Worm (Caenorhabditis elegans) whole organism, L2 larva: ENCODE measurements around the gene trm-1.

ENCODE experiments used
- R02D3.7 ChIP-seq: fragments of 150-350 bp; optimal IDR thresholded peaks from 2 replicates; lab custom pipeline; 2014; ENCODE audit warnings: missing biosample characterization, missing genetic modification characterization
- ZK546.5 ChIP-seq: sonication (generic microtip); optimal IDR thresholded peaks from 2 replicates; lab custom pipeline; 2017; ENCODE audit warnings: missing biosample characterization, missing genetic modification characterization
- aly-2 ChIP-seq: fragments of 150-350 bp; optimal IDR thresholded peaks from 2 replicates; lab custom pipeline; 2014; ENCODE audit warnings: missing biosample characterization, missing genetic modification characterization
- ama-1 ChIP-seq: fragments of 150-350 bp; optimal IDR thresholded peaks from 2 replicates; lab custom pipeline; 2018; ENCODE audit warnings: inconsistent platforms
- fos-1 ChIP-seq: fragments of 150-350 bp; optimal IDR thresholded peaks from 2 replicates; lab custom pipeline; 2014; ENCODE audit warnings: missing biosample characterization, missing genetic modification characterization
- gmeb-1 ChIP-seq: fragments of 150-350 bp; optimal IDR thresholded peaks from 2 replicates; lab custom pipeline; 2014; ENCODE audit warnings: missing biosample characterization, missing genetic modification characterization
- mdl-1 ChIP-seq, 2 experiments: fragments of 150-350 bp in 1 of 2; sonication (generic microtip) in 1 of 2; optimal IDR thresholded peaks; 2 replicates each; lab custom pipeline; 2017; ENCODE audit warnings: missing biosample characterization in 2 of 2, missing genetic modification characterization in 2 of 2
- nhr-11 ChIP-seq: fragments of 150-350 bp; optimal IDR thresholded peaks from 2 replicates; lab custom pipeline; 2014; ENCODE audit warnings: missing biosample characterization, missing genetic modification characterization
- nhr-12 ChIP-seq: fragments of 150-350 bp; optimal IDR thresholded peaks from 2 replicates; lab custom pipeline; 2014; ENCODE audit warnings: missing biosample characterization, missing genetic modification characterization
- nhr-23 ChIP-seq: fragments of 150-350 bp; optimal IDR thresholded peaks from 2 replicates; lab custom pipeline; 2014; ENCODE audit warnings: missing biosample characterization, missing genetic modification reagents, missing genetic modification characterization
- nhr-25 ChIP-seq: fragments of 150-350 bp; sonication (generic microtip); optimal IDR thresholded peaks from 3 replicates; lab custom pipeline; 2014; ENCODE audit warnings: missing biosample characterization, missing genetic modification characterization
- skn-1 ChIP-seq: sonication (generic microtip); optimal IDR thresholded peaks from 2 replicates; lab custom pipeline; 2017; ENCODE audit warnings: missing biosample characterization, missing genetic modification characterization
- snpc-4 ChIP-seq: fragments of 150-350 bp; optimal IDR thresholded peaks from 2 replicates; lab custom pipeline; 2014; ENCODE audit warnings: missing biosample characterization, missing genetic modification characterization
- unc-62 ChIP-seq: fragments of 150-350 bp; optimal IDR thresholded peaks from 2 replicates; lab custom pipeline; 2014; ENCODE audit warnings: missing biosample characterization, missing genetic modification reagents, missing genetic modification characterization

DNA sequence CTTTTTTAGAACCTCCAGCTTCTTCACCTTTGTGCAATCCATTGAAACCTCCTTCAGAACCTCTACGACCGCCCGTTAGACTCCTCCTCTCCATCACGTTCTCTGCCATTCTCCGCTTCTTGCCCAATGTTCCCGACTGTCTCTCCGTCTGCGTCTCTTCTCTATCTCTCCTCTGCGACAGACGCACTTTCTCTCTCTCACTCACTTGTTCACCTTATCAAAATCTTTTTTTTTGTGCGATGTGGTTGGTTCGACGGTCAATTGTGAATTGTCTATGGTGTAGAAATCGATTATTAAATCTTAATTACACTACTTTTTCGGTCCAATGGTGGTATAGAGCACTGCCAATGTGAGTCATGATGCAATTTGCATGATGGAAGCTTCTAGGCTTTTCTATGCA, 8.0 kb upstream of the trm-1 start, which contains the start of gene atfs-1:
- no peak for TF ChIP-seq nhr-12 (tag; lab: Kevin White, UChicago)
- TF ChIP-seq ZK546.5 (tag; lab: Kevin White, UChicago): no peak
- no peak for TF ChIP-seq nhr-11 (tag; lab: Kevin White, UChicago)
- no peak for TF ChIP-seq aly-2 (tag; lab: Kevin White, UChicago)
- TF ChIP-seq snpc-4 (tag; lab: Kevin White, UChicago): peak; percentile 54
- TF ChIP-seq unc-62 (GFP tag; lab: Kevin White, UChicago): no peak
- no peak for TF ChIP-seq nhr-23 (tag; lab: Kevin White, UChicago)
- TF ChIP-seq mdl-1 (tag; optimal IDR thresholded peaks at IDR 0.05; lab: Kevin White, UChicago): peak in 1 of 2 experiments; percentile 35
- no peak for TF ChIP-seq R02D3.7 (tag; lab: Kevin White, UChicago)
- peak; percentile 59 for TF ChIP-seq gmeb-1 (tag; lab: Kevin White, UChicago)
- no peak for TF ChIP-seq skn-1 (tag; lab: Kevin White, UChicago)
- TF ChIP-seq nhr-25: peak; percentile 55
- peak; percentile 91 for TF ChIP-seq ama-1
- TF ChIP-seq fos-1 (tag; lab: Kevin White, UChicago): peak; percentile 83
